Worm (Caenorhabditis elegans): ENCODE results near the gene T12A2.21.

ce11 chrIII:6254737-6255136, 18.2 kb upstream of the T12A2.21 start, which contains the start of gene srg-8:
- no peak for TF ChIP-seq ama-1 (optimal IDR thresholded peaks at IDR 0.05)
- no peak for TF ChIP-seq alr-1 (tag; optimal IDR thresholded peaks at IDR 0.05)
- no peak for TF ChIP-seq ztf-4 (tag; optimal IDR thresholded peaks at IDR 0.05)
- no peak for TF ChIP-seq unc-62 (GFP tag; optimal IDR thresholded peaks at IDR 0.05)
- no peak for TF ChIP-seq ceh-82 (tag; optimal IDR thresholded peaks at IDR 0.05)
- no peak for TF ChIP-seq lin-39 (tag; optimal IDR thresholded peaks at IDR 0.05)
- no peak for TF ChIP-seq ceh-16 (tag; optimal IDR thresholded peaks at IDR 0.05)
- no peak for TF ChIP-seq lsy-2 (tag; optimal IDR thresholded peaks at IDR 0.05)
- no peak for TF ChIP-seq nhr-25 (tag; optimal IDR thresholded peaks at IDR 0.05)
- no peak for TF ChIP-seq snpc-4 (tag; optimal IDR thresholded peaks at IDR 0.05)
- no peak for TF ChIP-seq nhr-12 (tag; optimal IDR thresholded peaks at IDR 0.05)
- TF ChIP-seq ztf-11 (tag; optimal IDR thresholded peaks at IDR 0.05) = no peak
